Worm (Caenorhabditis elegans): ENCODE data around the gene arx-2.

Gene arx-2

ce11 chrV:10361830-10362397 lies 23.8 kb upstream of the arx-2 start, which contains the start of gene cash-1 (continued):
- TF ChIP-seq nhr-237 (tag; optimal IDR thresholded peaks at IDR 0.05) (no peak), zag-1 (tag; optimal IDR thresholded peaks at IDR 0.05) (no peak), ceh-8 (GFP tag; optimal IDR thresholded peaks at IDR 0.05) (peak; percentile 47), swsn-7 (tag; optimal IDR thresholded peaks at IDR 0.05) (peak; percentile 61), lir-3 (tag; optimal IDR thresholded peaks at IDR 0.05; ENCODE audit: poor library complexity) (peak; percentile 31), hlh-17 (GFP tag; optimal IDR thresholded peaks at IDR 0.05; ENCODE audit: borderline replicate concordance) (no peak), unc-62 (GFP tag; optimal IDR thresholded peaks at IDR 0.05) (no peak), alr-1 (tag; optimal IDR thresholded peaks at IDR 0.05; ENCODE audit: borderline replicate concordance) (no peak), mep-1 (tag; optimal IDR thresholded peaks at IDR 0.05) (peak; percentile 71), vab-15 (tag; optimal IDR thresholded peaks at IDR 0.05) (peak; percentile 46), lin-15B (tag; optimal IDR thresholded peaks at IDR 0.05) (peak; percentile 85), dpl-1 (GFP tag; optimal IDR thresholded peaks at IDR 0.05) (peak; percentile 80 to 89 (median 83)), lin-13 (GFP tag; optimal IDR thresholded peaks at IDR 0.05) (peak; percentile 52), efl-1 (optimal IDR thresholded peaks at IDR 0.05) (peak; percentile 72 to 84), efl-1 (GFP tag; optimal IDR thresholded peaks at IDR 0.05 in 1 of 2) (peak; percentile 87 to 98), ceh-90 (tag; optimal IDR thresholded peaks at IDR 0.05) (no peak), nhr-77 (tag; optimal IDR thresholded peaks at IDR 0.05) (peak; percentile 39), nhr-47 (tag; optimal IDR thresholded peaks at IDR 0.05) (peak; percentile 73), pax-3 (tag; optimal IDR thresholded peaks at IDR 0.05) (peak; percentile 11)

ce11 chrV:10360186-10360585 lies 22.0 kb upstream of the arx-2 start:
- TF ChIP-seq tlp-1 (tag; optimal IDR thresholded peaks at IDR 0.05) (no peak), elt-3 (tag; optimal IDR thresholded peaks at IDR 0.05) (no peak), F16B12.6 (tag; optimal IDR thresholded peaks at IDR 0.05) (no peak), hlh-17 (GFP tag; optimal IDR thresholded peaks at IDR 0.05; ENCODE audit: borderline replicate concordance) (no peak), nhr-19 (GFP tag; conservative IDR thresholded peaks at IDR 0.05) (no peak), nhr-76 (tag; optimal IDR thresholded peaks at IDR 0.05) (no peak)

ce11 chrV:10358238-10358637 lies 20.1 kb upstream of the arx-2 start, which contains the start of gene ttll-15:
TSS of gene ttll-15 (plus strand) at chrV:10358538.
- TF ChIP-seq efl-3 (GFP tag; optimal IDR thresholded peaks at IDR 0.05) (no peak), blmp-1 (tag; optimal IDR thresholded peaks at IDR 0.05) (peak; percentile 49)

ce11 chrV:10357467-10357953 lies 19.4 kb upstream of the arx-2 start, which contains the start of gene ceeh-2:
TSS of gene ceeh-2 (minus strand) at chrV:10357903.
- TF ChIP-seq nhr-20 (tag; optimal IDR thresholded peaks at IDR 0.05) (no peak), hpl-2 (GFP tag; optimal IDR thresholded peaks at IDR 0.05) (no peak), egl-13 (tag; optimal IDR thresholded peaks at IDR 0.05) (no peak), nhr-90 (tag; optimal IDR thresholded peaks at IDR 0.05; ENCODE audit: poor library complexity) (no peak), zag-1 (tag; optimal IDR thresholded peaks at IDR 0.05) (no peak), lin-35 (GFP tag; optimal IDR thresholded peaks at IDR 0.05) (peak in 1 of 2 experiments; percentile 27), grh-1 (GFP tag; IDR thresholded peaks at IDR 0.05) (no peak), aha-1 (tag; optimal IDR thresholded peaks at IDR 0.05) (no peak), efl-1 (optimal IDR thresholded peaks at IDR 0.05) (no peak), efl-1 (GFP tag; optimal IDR thresholded peaks at IDR 0.05 in 1 of 2) (peak in 1 of 2 experiments; percentile 80)

- TF ChIP-seq lin-14 (GFP tag; optimal IDR thresholded peaks at IDR 0.05) (peak; percentile 81), dsc-1 (tag; optimal IDR thresholded peaks at IDR 0.05) (peak; percentile 91), rnt-1 (tag; optimal IDR thresholded peaks at IDR 0.05) (peak; percentile 99), jun-1 (tag; optimal IDR thresholded peaks at IDR 0.05) (no peak), alr-1 (tag; optimal IDR thresholded peaks at IDR 0.05; ENCODE audit: borderline replicate concordance) (no peak), unc-86 (tag; optimal IDR thresholded peaks at IDR 0.05) (peak; percentile 82), elt-3 (tag; optimal IDR thresholded peaks at IDR 0.05) (peak in 2 of 6 experiments; percentile 54 to 71), fos-1 (tag; optimal IDR thresholded peaks at IDR 0.05) (peak; percentile 44), F16B12.6 (tag; optimal IDR thresholded peaks at IDR 0.05) (peak; percentile 6), hpl-2 (GFP tag; optimal IDR thresholded peaks at IDR 0.05) (no peak), nhr-84 (tag; optimal IDR thresholded peaks at IDR 0.05) (no peak), lsy-2 (tag; optimal IDR thresholded peaks at IDR 0.05) (peak; percentile 82 to 84), mab-9 (GFP tag; IDR thresholded peaks at IDR 0.05) (peak; percentile 76), ztf-11 (tag; optimal IDR thresholded peaks at IDR 0.05) (peak in 1 of 2 experiments; percentile 96), nhr-77 (tag; optimal IDR thresholded peaks at IDR 0.05) (peak; percentile 38)
Observed at ce11 chrV:10355773-10356335, 17.7 kb upstream of the arx-2 start, which contains the start of gene sluh-7. TSS of gene sluh-7 (minus strand) at chrV:10355823.

All from whole organism, L1 larva.